Worm (Caenorhabditis elegans) whole organism, young adult: ENCODE results near the gene sri-50.

Source experiments
- C06A6.2 ChIP-seq: fragments of 200-800 bp; sonication (Bioruptor generic); conservative IDR thresholded peaks from 2 replicates; pipeline ENCODE4 v1.3.6; 2022; ENCODE audit warnings: missing genetic modification characterization, missing compliant biosample characterization
- D2030.7 ChIP-seq: fragments of 200-800 bp; sonication (Bioruptor generic); IDR thresholded peaks from 2 replicates; pipeline ENCODE4 v1.3.6; 2022; ENCODE audit warnings: missing genetic modification reagents, missing genetic modification characterization, missing compliant biosample characterization
- F49E8.2 ChIP-seq: sonication (generic microtip); optimal IDR thresholded peaks from 3 replicates; lab custom pipeline; 2017; ENCODE audit warnings: missing genetic modification characterization, mild to moderate bottlenecking, missing compliant biosample characterization, antibody characterized with exemption, moderate library complexity; ENCODE audit not compliant: insufficient read depth
- T26A5.8 ChIP-seq: sonication (generic microtip); optimal IDR thresholded peaks from 2 replicates; lab custom pipeline; 2016; ENCODE audit warnings: missing genetic modification characterization, missing compliant biosample characterization
- Y56A3A.18 ChIP-seq: fragments of 200-800 bp; sonication (Bioruptor generic); IDR thresholded peaks from 2 replicates; pipeline ENCODE4 v1.3.6; 2022; ENCODE audit warnings: missing genetic modification reagents, missing genetic modification characterization, missing compliant biosample characterization
- ZK185.1 ChIP-seq: sonication (generic microtip); optimal IDR thresholded peaks from 2 replicates; lab custom pipeline; 2016; ENCODE audit warnings: mild to moderate bottlenecking, missing genetic modification characterization, missing compliant biosample characterization; ENCODE audit not compliant: poor library complexity, severe bottlenecking
- aptf-2 ChIP-seq: fragments of 200-800 bp; sonication (Bioruptor generic); conservative IDR thresholded peaks from 2 replicates; pipeline ENCODE4 v1.3.6; 2022; ENCODE audit warnings: missing genetic modification reagents, missing genetic modification characterization, missing compliant biosample characterization
- attf-6 ChIP-seq: fragments of 200-800 bp; sonication (Bioruptor generic); IDR thresholded peaks from 2 replicates; pipeline ENCODE4 v1.3.6; 2022; ENCODE audit warnings: missing genetic modification reagents, missing genetic modification characterization, missing compliant biosample characterization
- ccch-3 ChIP-seq: fragments of 200-800 bp; sonication (Bioruptor generic); optimal IDR thresholded peaks from 2 replicates; lab custom pipeline; 2018; ENCODE audit warnings: mild to moderate bottlenecking, missing genetic modification characterization, missing compliant biosample characterization
- ceh-79 ChIP-seq: sonication (generic microtip); optimal IDR thresholded peaks from 2 replicates; lab custom pipeline; 2017; ENCODE audit warnings: mild to moderate bottlenecking, missing genetic modification characterization, missing compliant biosample characterization
- dox-1 ChIP-seq: fragments of 200-800 bp; sonication (Bioruptor generic); IDR thresholded peaks from 2 replicates; pipeline ENCODE4 v1.3.6; 2022; ENCODE audit warnings: missing genetic modification reagents, missing genetic modification characterization, missing compliant biosample characterization
- egl-18 ChIP-seq: fragments of 200-800 bp; sonication (Bioruptor generic); IDR thresholded peaks from 2 replicates; pipeline ENCODE4 v1.3.6; 2022; ENCODE audit warnings: missing genetic modification reagents, missing genetic modification characterization, missing compliant biosample characterization
- egrh-3 ChIP-seq: fragments of 200-800 bp; sonication (Bioruptor generic); IDR thresholded peaks from 2 replicates; pipeline ENCODE4 v1.3.6; 2022; ENCODE audit warnings: missing genetic modification reagents, missing genetic modification characterization, missing compliant biosample characterization
- ets-4 ChIP-seq: fragments of 200-800 bp; sonication (Bioruptor generic); optimal IDR thresholded peaks from 2 replicates; lab custom pipeline; 2018; ENCODE audit warnings: mild to moderate bottlenecking, missing genetic modification characterization, missing compliant biosample characterization
- him-1 ChIP-seq: sonication (generic microtip); optimal IDR thresholded peaks from 2 replicates; lab custom pipeline; 2016; ENCODE audit warnings: missing genotype, missing genetic modification reagents, missing genetic modification characterization, missing compliant biosample characterization
- hmg-20 ChIP-seq: fragments of 200-800 bp; sonication (Bioruptor generic); IDR thresholded peaks from 2 replicates; pipeline ENCODE4 v1.3.6; 2022; ENCODE audit warnings: missing genetic modification reagents, missing genetic modification characterization, missing compliant biosample characterization
- hsf-1 ChIP-seq: fragments of 200-800 bp; sonication (Bioruptor generic); IDR thresholded peaks from 2 replicates; pipeline ENCODE4 v1.3.6; 2022; ENCODE audit warnings: missing genetic modification reagents, missing genetic modification characterization, missing compliant biosample characterization
- lin-26 ChIP-seq: fragments of 200-800 bp; sonication (Bioruptor generic); IDR thresholded peaks from 2 replicates; pipeline ENCODE4 v1.3.6; 2022; ENCODE audit warnings: missing genetic modification reagents, missing genetic modification characterization, missing compliant biosample characterization
- lin-35 ChIP-seq, 3 experiments: fragments of 150-350 bp in 2 of 3; sonication (generic microtip) in 1 of 3; optimal IDR thresholded peaks; 2 replicates each; lab custom pipeline; 2014 to 2018; ENCODE audit warnings: missing biosample characterization in 3 of 3, missing genetic modification characterization in 3 of 3, missing genetic modification reagents in 3 of 3
- lin-40 ChIP-seq: sonication (generic microtip); optimal IDR thresholded peaks from 2 replicates; lab custom pipeline; 2016; ENCODE audit warnings: missing genetic modification characterization, mild to moderate bottlenecking, missing compliant biosample characterization, missing genotype, missing genetic modification reagents
- lin-54 ChIP-seq: fragments of 200-800 bp; sonication (Bioruptor generic); optimal IDR thresholded peaks from 2 replicates; lab custom pipeline; 2018; ENCODE audit warnings: mild to moderate bottlenecking, missing genetic modification characterization, missing compliant biosample characterization
- lir-1 ChIP-seq: fragments of 200-800 bp; sonication (Bioruptor generic); conservative IDR thresholded peaks from 2 replicates; pipeline ENCODE4 v1.3.6; 2022; ENCODE audit warnings: missing genetic modification reagents, missing genetic modification characterization, missing compliant biosample characterization
- lsl-1 ChIP-seq: fragments of 200-800 bp; sonication (Bioruptor generic); optimal IDR thresholded peaks from 2 replicates; lab custom pipeline; 2018; ENCODE audit warnings: mild to moderate bottlenecking, missing genetic modification characterization, moderate library complexity, missing compliant biosample characterization
- lsy-27 ChIP-seq: sonication (generic microtip); optimal IDR thresholded peaks from 2 replicates; lab custom pipeline; 2017; ENCODE audit warnings: missing genetic modification characterization, mild to moderate bottlenecking, missing compliant biosample characterization, antibody characterized with exemption, missing genotype, borderline replicate concordance; ENCODE audit not compliant: insufficient read depth
- madf-10 ChIP-seq: sonication (generic microtip); optimal IDR thresholded peaks from 2 replicates; lab custom pipeline; 2016; ENCODE audit warnings: mild to moderate bottlenecking, missing genetic modification characterization, missing compliant biosample characterization
- madf-3 ChIP-seq: fragments of 200-800 bp; sonication (Bioruptor generic); IDR thresholded peaks from 2 replicates; pipeline ENCODE4 v1.3.6; 2022; ENCODE audit warnings: missing genetic modification reagents, missing genetic modification characterization, missing compliant biosample characterization
- madf-6 ChIP-seq: fragments of 200-800 bp; sonication (Bioruptor generic); IDR thresholded peaks from 2 replicates; pipeline ENCODE4 v1.3.6; 2022; ENCODE audit warnings: missing genetic modification reagents, missing genetic modification characterization, missing compliant biosample characterization
- nfya-2 ChIP-seq: fragments of 200-800 bp; sonication (Bioruptor generic); IDR thresholded peaks from 2 replicates; pipeline ENCODE4 v1.3.6; 2022; ENCODE audit warnings: missing genetic modification reagents, missing genetic modification characterization, missing compliant biosample characterization
- rec-8 ChIP-seq, 2 experiments: sonication (generic microtip); optimal IDR thresholded peaks; 2 replicates each; lab custom pipeline; 2016; ENCODE audit warnings: mild to moderate bottlenecking in 2 of 2, missing genetic modification characterization in 2 of 2, missing genetic modification reagents in 2 of 2, missing genotype in 2 of 2, missing biosample characterization in 1 of 2, missing compliant biosample characterization in 1 of 2, moderate library complexity in 1 of 2
- sdz-38 ChIP-seq: sonication (generic microtip); optimal IDR thresholded peaks from 2 replicates; lab custom pipeline; 2016; ENCODE audit warnings: missing genotype, missing genetic modification characterization, missing compliant biosample characterization
- sea-2 ChIP-seq: fragments of 200-800 bp; sonication (Bioruptor generic); IDR thresholded peaks from 2 replicates; pipeline ENCODE4 v1.3.6; 2022; ENCODE audit warnings: missing genetic modification characterization, missing compliant biosample characterization
- sptf-2 ChIP-seq: fragments of 200-800 bp; sonication (Bioruptor generic); optimal IDR thresholded peaks from 2 replicates; lab custom pipeline; 2018; ENCODE audit warnings: mild to moderate bottlenecking, missing genetic modification characterization, missing compliant biosample characterization
- unc-130 ChIP-seq: sonication (generic microtip); optimal IDR thresholded peaks from 2 replicates; lab custom pipeline; 2016; ENCODE audit warnings: missing genetic modification reagents, missing genetic modification characterization, missing compliant biosample characterization
- ztf-25 ChIP-seq: fragments of 200-800 bp; sonication (Bioruptor generic); IDR thresholded peaks from 2 replicates; pipeline ENCODE4 v1.3.6; 2022; ENCODE audit warnings: missing genetic modification reagents, missing genetic modification characterization, missing compliant biosample characterization
- ztf-28 ChIP-seq: fragments of 200-800 bp; sonication (Bioruptor generic); IDR thresholded peaks from 2 replicates; pipeline ENCODE4 v1.3.6; 2022; ENCODE audit warnings: missing genetic modification reagents, missing genetic modification characterization, missing compliant biosample characterization
- ztf-6 ChIP-seq: fragments of 200-800 bp; sonication (Bioruptor generic); IDR thresholded peaks from 2 replicates; pipeline ENCODE4 v1.3.6; 2022; ENCODE audit warnings: missing genetic modification reagents, missing genetic modification characterization, missing compliant biosample characterization

Gene sri-50

DNA sequence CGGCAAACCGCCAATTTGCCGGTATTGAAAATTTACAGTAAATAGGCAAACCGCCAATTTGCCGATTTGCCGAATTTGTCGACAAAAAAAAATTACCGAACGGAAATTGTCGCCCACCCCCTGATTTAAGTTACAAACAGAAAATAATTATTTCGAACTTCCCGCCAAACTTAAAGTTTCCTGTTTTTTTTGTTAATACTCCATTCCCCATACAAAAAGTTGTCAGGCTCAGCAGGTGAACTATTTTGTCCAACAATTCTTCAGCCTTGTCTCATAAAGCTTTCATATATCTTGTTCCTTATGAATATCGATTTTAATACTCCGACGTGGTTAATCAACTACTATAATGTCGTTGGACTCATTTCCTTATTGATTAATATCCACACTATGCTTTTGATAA is at the start of gene sri-50:
sri-50 (plus strand) TSS at position 301 of the 400 bp plus-strand sequence.
- TF ChIP-seq rec-8 (tag; optimal IDR thresholded peaks at IDR 0.05; lab: Kevin White, UChicago) (no peak), sdz-38 (tag; lab: Kevin White, UChicago) (no peak), sptf-2 (GFP tag; lab: Kevin White, UChicago) (no peak), C06A6.2 (GFP tag; lab: Robert Waterston, UW) (no peak), unc-130 (GFP tag; lab: Kevin White, UChicago) (no peak), him-1 (tag; lab: Kevin White, UChicago) (no peak), lsl-1 (GFP tag; lab: Kevin White, UChicago) (no peak)

ce11 chrII:3154383-3154782 is 49.1 kb upstream of the sri-50 start, which contains the start of gene sri-32:
sri-32 (minus strand) TSS chrII:3154483.
- no peak for TF ChIP-seq lir-1 (GFP tag; lab: Robert Waterston, UW)
- TF ChIP-seq rec-8 (tag; optimal IDR thresholded peaks at IDR 0.05; lab: Kevin White, UChicago) = no peak
- TF ChIP-seq madf-3 (GFP tag; lab: Robert Waterston, UW) = no peak
- TF ChIP-seq hsf-1 (GFP tag; lab: Robert Waterston, UW) = no peak
- no peak for TF ChIP-seq C06A6.2 (GFP tag; lab: Robert Waterston, UW)
- no peak for TF ChIP-seq ztf-6 (GFP tag; lab: Robert Waterston, UW)
- TF ChIP-seq aptf-2 (GFP tag; lab: Robert Waterston, UW) = no peak
- no peak for TF ChIP-seq ZK185.1
- TF ChIP-seq attf-6 = no peak
- no peak for TF ChIP-seq lin-40 (tag; lab: Kevin White, UChicago)
- TF ChIP-seq hmg-20 (GFP tag; lab: Robert Waterston, UW) = no peak
- TF ChIP-seq ccch-3 (GFP tag; lab: Kevin White, UChicago) = no peak
- TF ChIP-seq lin-54 = no peak
- TF ChIP-seq lin-26 = no peak
- no peak for TF ChIP-seq him-1 (tag; lab: Kevin White, UChicago)
- TF ChIP-seq D2030.7 = no peak

- TF ChIP-seq sea-2 = no peak
- TF ChIP-seq lin-35 (GFP tag; optimal IDR thresholded peaks at IDR 0.05; lab: Kevin White, UChicago) = no peak
- TF ChIP-seq nfya-2 = no peak
- TF ChIP-seq him-1 (tag; lab: Kevin White, UChicago) = no peak
Observed at ce11 chrII:3156749-3157148, 46.8 kb upstream of the sri-50 start, which contains the start of gene sri-33. sri-33 (minus strand) TSS chrII:3156849.

- no peak for TF ChIP-seq ztf-28 (GFP tag; lab: Robert Waterston, UW)
- TF ChIP-seq egrh-3 = no peak
- TF ChIP-seq T26A5.8 (tag; lab: Kevin White, UChicago) = no peak
- no peak for TF ChIP-seq him-1 (tag; lab: Kevin White, UChicago)
- TF ChIP-seq ets-4 (GFP tag; lab: Kevin White, UChicago) = no peak
- TF ChIP-seq aptf-2 (GFP tag; lab: Robert Waterston, UW) = no peak
- no peak for TF ChIP-seq Y56A3A.18 (GFP tag; lab: Robert Waterston, UW)
- no peak for TF ChIP-seq madf-10 (tag; lab: Kevin White, UChicago)
Observed at ce11 chrII:3158985-3159384, 44.5 kb upstream of the sri-50 start, which contains the start of gene sri-34. sri-34 (minus strand) TSS chrII:3159085.

ce11 chrII:3170089-3170488 is 33.4 kb upstream of the sri-50 start, which contains the start of gene fbxc-55:
fbxc-55 (minus strand) TSS chrII:3170189.
- no peak for TF ChIP-seq dox-1 (GFP tag; lab: Robert Waterston, UW)
- TF ChIP-seq ztf-25 = no peak
- TF ChIP-seq egl-18 (GFP tag; lab: Robert Waterston, UW) = no peak
- no peak for TF ChIP-seq madf-6 (GFP tag; lab: Robert Waterston, UW)
- no peak for TF ChIP-seq lsy-27 (tag; lab: Kevin White, UChicago)
- TF ChIP-seq C06A6.2 (GFP tag; lab: Robert Waterston, UW) = no peak
- TF ChIP-seq ceh-79 (tag; lab: Kevin White, UChicago) = no peak
- TF ChIP-seq madf-3 (GFP tag; lab: Robert Waterston, UW) = no peak
- no peak for TF ChIP-seq F49E8.2 (tag; lab: Kevin White, UChicago)
